Fruit fly (Drosophila melanogaster) whole organism, prepupa: ENCODE data around the gene CG2614.

Experiments
- Blimp-1 ChIP-seq: fragments of 200-800 bp; sonication (Bioruptor generic); optimal IDR thresholded peaks from 3 replicates; lab custom pipeline; 2017; ENCODE audit warnings: missing biosample characterization, missing genetic modification characterization, mild to moderate bottlenecking, moderate library complexity, missing genetic modification reagents
- CG10669 ChIP-seq: fragments of 200-800 bp; sonication (Bioruptor generic); optimal IDR thresholded peaks from 3 replicates; lab custom pipeline; 2018; ENCODE audit warnings: missing biosample characterization, mild to moderate bottlenecking, missing genetic modification characterization, moderate library complexity
- CG11294 ChIP-seq: fragments of 200-800 bp; sonication (Bioruptor generic); IDR thresholded peaks from 2 replicates; pipeline ENCODE4 v1.3.6; 2022; ENCODE audit warnings: missing biosample characterization, missing genetic modification characterization
- CG11762 ChIP-seq: fragments of 200-800 bp; sonication (Bioruptor generic); optimal IDR thresholded peaks from 3 replicates; lab custom pipeline; 2016; ENCODE audit warnings: missing biosample characterization, missing genetic modification characterization; ENCODE audit not compliant: insufficient read depth
- CG15336 ChIP-seq: fragments of 200-800 bp; sonication (Bioruptor generic); IDR thresholded peaks from 2 replicates; pipeline ENCODE4 v1.3.6; 2022; ENCODE audit warnings: missing biosample characterization, missing genetic modification characterization
- CG1621 ChIP-seq: fragments of 200-800 bp; sonication (Bioruptor generic); optimal IDR thresholded peaks from 3 replicates; lab custom pipeline; 2018; ENCODE audit warnings: missing biosample characterization, mild to moderate bottlenecking, missing genetic modification characterization
- CG16779 ChIP-seq: fragments of 200-800 bp; sonication (Bioruptor generic); optimal IDR thresholded peaks from 3 replicates; lab custom pipeline; 2017; ENCODE audit warnings: missing biosample characterization, mild to moderate bottlenecking, missing genetic modification characterization
- CG3032 ChIP-seq: fragments of 200-800 bp; optimal IDR thresholded peaks from 2 replicates; lab custom pipeline; 2019; ENCODE audit warnings: missing biosample characterization, mild to moderate bottlenecking, missing genetic modification characterization, moderate library complexity
- CG31627 ChIP-seq: fragments of 200-800 bp; sonication (Bioruptor generic); optimal IDR thresholded peaks from 3 replicates; lab custom pipeline; 2016; ENCODE audit warnings: missing biosample characterization, missing genetic modification characterization
- CG32006 ChIP-seq: fragments of 200-800 bp; sonication (Bioruptor generic); optimal IDR thresholded peaks from 3 replicates; lab custom pipeline; 2017; ENCODE audit warnings: missing biosample characterization, mild to moderate bottlenecking, missing genetic modification characterization
- CG34406 ChIP-seq: fragments of 200-800 bp; sonication (Bioruptor generic); optimal IDR thresholded peaks from 3 replicates; lab custom pipeline; 2016; ENCODE audit warnings: missing biosample characterization, missing genetic modification characterization
- CG3919 ChIP-seq: fragments of 200-800 bp; sonication (Bioruptor generic); optimal IDR thresholded peaks from 3 replicates; lab custom pipeline; 2016; ENCODE audit warnings: missing biosample characterization, missing genetic modification characterization
- CG4318 ChIP-seq: fragments of 200-800 bp; sonication (Bioruptor generic); optimal IDR thresholded peaks from 3 replicates; lab custom pipeline; 2017; ENCODE audit warnings: missing biosample characterization, mild to moderate bottlenecking, missing genetic modification characterization
- CG6163 ChIP-seq: fragments of 200-800 bp; sonication (Bioruptor generic); IDR thresholded peaks from 3 replicates; pipeline ENCODE4 v1.3.6; 2022; ENCODE audit warnings: missing biosample characterization, missing genetic modification characterization
- CG6276 ChIP-seq: fragments of 200-800 bp; sonication (Bioruptor generic); optimal IDR thresholded peaks from 2 replicates; lab custom pipeline; 2017; ENCODE audit warnings: missing biosample characterization, mild to moderate bottlenecking, missing genetic modification characterization
- CG6792 ChIP-seq: fragments of 200-800 bp; sonication (Bioruptor generic); optimal IDR thresholded peaks from 3 replicates; lab custom pipeline; 2016; ENCODE audit warnings: missing biosample characterization, missing genetic modification characterization
- CG6854 ChIP-seq: fragments of 200-800 bp; sonication (Bioruptor generic); optimal IDR thresholded peaks from 2 replicates; lab custom pipeline; 2017; ENCODE audit warnings: missing biosample characterization, mild to moderate bottlenecking, missing genetic modification characterization
- CG7368 ChIP-seq: fragments of 200-800 bp; sonication (Bioruptor generic); optimal IDR thresholded peaks from 3 replicates; lab custom pipeline; 2016; ENCODE audit warnings: missing biosample characterization, missing genetic modification characterization
- CG8119 ChIP-seq: fragments of 200-800 bp; sonication (Bioruptor generic); IDR thresholded peaks from 3 replicates; pipeline ENCODE4 v1.3.6; 2022; ENCODE audit warnings: missing biosample characterization, missing genetic modification characterization
- CG8319 ChIP-seq: fragments of 200-800 bp; sonication (Bioruptor generic); optimal IDR thresholded peaks from 3 replicates; lab custom pipeline; 2016; ENCODE audit warnings: missing biosample characterization, missing genetic modification characterization
- CG8632 ChIP-seq: fragments of 200-800 bp; sonication (Bioruptor generic); optimal IDR thresholded peaks from 3 replicates; lab custom pipeline; 2016; ENCODE audit warnings: missing biosample characterization, missing genetic modification characterization
- CG9139 ChIP-seq: fragments of 200-800 bp; sonication (Bioruptor generic); optimal IDR thresholded peaks from 3 replicates; lab custom pipeline; 2017; ENCODE audit warnings: missing biosample characterization, mild to moderate bottlenecking, missing genetic modification characterization
- Eip75B ChIP-seq: fragments of 200-800 bp; sonication (Bioruptor generic); optimal IDR thresholded peaks from 3 replicates; lab custom pipeline; 2016; ENCODE audit warnings: missing biosample characterization, missing genetic modification characterization
- Eip78C ChIP-seq: fragments of 200-800 bp; sonication (Bioruptor generic); peaks from one replicate; lab custom pipeline; 2016; ENCODE audit warnings: missing biosample characterization, missing genetic modification characterization
- Eip93F ChIP-seq: fragments of 200-800 bp; sonication (Bioruptor generic); optimal IDR thresholded peaks from 2 replicates; lab custom pipeline; 2016; ENCODE audit warnings: missing biosample characterization, mild to moderate bottlenecking, missing genetic modification characterization
- Ets96B ChIP-seq: fragments of 200-800 bp; optimal IDR thresholded peaks from 2 replicates; lab custom pipeline; 2019; ENCODE audit warnings: missing biosample characterization, mild to moderate bottlenecking, missing genetic modification characterization, moderate library complexity
- Gug ChIP-seq: fragments of 200-800 bp; sonication (Bioruptor generic); IDR thresholded peaks from 2 replicates; pipeline ENCODE4 v1.3.6; 2022; ENCODE audit warnings: missing biosample characterization, missing genetic modification characterization
- Hr38 ChIP-seq: sonication (Bioruptor generic); optimal IDR thresholded peaks from 2 replicates; lab custom pipeline; 2016; ENCODE audit warnings: missing biosample characterization, missing genetic modification characterization
- Hr39 ChIP-seq: fragments of 200-800 bp; sonication (Bioruptor generic); optimal IDR thresholded peaks from 2 replicates; lab custom pipeline; 2016; ENCODE audit warnings: missing biosample characterization, missing genetic modification characterization
- Hr4 ChIP-seq: fragments of 200-800 bp; sonication (Bioruptor generic); optimal IDR thresholded peaks from 3 replicates; lab custom pipeline; 2016; ENCODE audit warnings: missing biosample characterization, missing genetic modification characterization
- Lpt ChIP-seq: fragments of 200-800 bp; sonication (Bioruptor generic); optimal IDR thresholded peaks from 3 replicates; lab custom pipeline; 2016; ENCODE audit warnings: missing biosample characterization, missing genetic modification characterization
- OdsH ChIP-seq: fragments of 200-800 bp; sonication (Bioruptor generic); optimal IDR thresholded peaks from 3 replicates; lab custom pipeline; 2016; ENCODE audit warnings: missing biosample characterization, missing genetic modification characterization
- Smox ChIP-seq: fragments of 200-800 bp; sonication (Bioruptor generic); optimal IDR thresholded peaks from 3 replicates; lab custom pipeline; 2016; ENCODE audit warnings: missing biosample characterization, missing genetic modification characterization
- Sox102F ChIP-seq: fragments of 200-800 bp; sonication (Bioruptor generic); optimal IDR thresholded peaks from 2 replicates; lab custom pipeline; 2016; ENCODE audit warnings: missing biosample characterization, mild to moderate bottlenecking, missing genetic modification characterization
- Sox14 ChIP-seq: fragments of 200-800 bp; sonication (Bioruptor generic); optimal IDR thresholded peaks from 3 replicates; lab custom pipeline; 2016; ENCODE audit warnings: missing biosample characterization, missing genetic modification characterization
- Sox15 ChIP-seq: fragments of 200-800 bp; sonication (Bioruptor generic); optimal IDR thresholded peaks from 3 replicates; lab custom pipeline; 2016; ENCODE audit warnings: missing biosample characterization, missing genetic modification characterization
- achi ChIP-seq: fragments of 200-800 bp; sonication (Bioruptor generic); optimal IDR thresholded peaks from 3 replicates; lab custom pipeline; 2016; ENCODE audit warnings: missing biosample characterization, missing genetic modification characterization
- acj6 ChIP-seq: fragments of 200-800 bp; sonication (Bioruptor generic); optimal IDR thresholded peaks from 3 replicates; lab custom pipeline; 2016; ENCODE audit warnings: missing biosample characterization, missing genetic modification characterization
- dac ChIP-seq: fragments of 200-800 bp; sonication (Bioruptor generic); optimal IDR thresholded peaks from 2 replicates; lab custom pipeline; 2017; ENCODE audit warnings: missing biosample characterization, mild to moderate bottlenecking, missing genetic modification characterization
- eg ChIP-seq: fragments of 200-800 bp; sonication (Bioruptor generic); IDR thresholded peaks from 3 replicates; pipeline ENCODE4 v1.3.6; 2022; ENCODE audit warnings: missing biosample characterization, missing genetic modification characterization
- esn ChIP-seq: fragments of 200-800 bp; sonication (Bioruptor generic); optimal IDR thresholded peaks from 2 replicates; lab custom pipeline; 2016; ENCODE audit warnings: missing biosample characterization, mild to moderate bottlenecking, missing genetic modification characterization, moderate library complexity
- fd59A ChIP-seq: fragments of 200-800 bp; sonication (Bioruptor generic); optimal IDR thresholded peaks from 2 replicates; lab custom pipeline; 2017; ENCODE audit warnings: missing biosample characterization, mild to moderate bottlenecking, missing genetic modification characterization, missing genetic modification reagents
- fd85E ChIP-seq: fragments of 200-800 bp; sonication (Bioruptor generic); optimal IDR thresholded peaks from 3 replicates; lab custom pipeline; 2016; ENCODE audit warnings: missing biosample characterization, missing genetic modification characterization
- fkh ChIP-seq: fragments of 200-800 bp; sonication (Bioruptor generic); optimal IDR thresholded peaks from 3 replicates; lab custom pipeline; 2017; ENCODE audit warnings: missing biosample characterization, mild to moderate bottlenecking, missing genetic modification characterization, moderate library complexity
- lz ChIP-seq: fragments of 200-800 bp; sonication (Bioruptor generic); optimal IDR thresholded peaks from 3 replicates; lab custom pipeline; 2016; ENCODE audit warnings: missing biosample characterization, missing genetic modification characterization
- net ChIP-seq: fragments of 200-800 bp; sonication (Bioruptor generic); optimal IDR thresholded peaks from 3 replicates; lab custom pipeline; 2016; ENCODE audit warnings: missing biosample characterization, missing genetic modification characterization
- pdm3 ChIP-seq: fragments of 200-800 bp; sonication (Bioruptor generic); optimal IDR thresholded peaks from 3 replicates; lab custom pipeline; 2016; ENCODE audit warnings: missing biosample characterization, missing genetic modification characterization
- salr ChIP-seq, 2 experiments: fragments of 200-800 bp; sonication (Bioruptor generic); optimal IDR thresholded peaks; 3 replicates each; lab custom pipeline; 2016 to 2018; ENCODE audit warnings: missing biosample characterization in 2 of 2, missing genetic modification characterization in 2 of 2, mild to moderate bottlenecking in 1 of 2
- ss ChIP-seq, 2 experiments: fragments of 200-800 bp; sonication (Bioruptor generic); optimal IDR thresholded peaks; 2 replicates in 1 of 2; 3 replicates in 1 of 2; lab custom pipeline; 2017 to 2018; ENCODE audit warnings: mild to moderate bottlenecking in 2 of 2, missing biosample characterization in 2 of 2, missing genetic modification characterization in 2 of 2, moderate library complexity in 1 of 2
- svp ChIP-seq: fragments of 200-800 bp; sonication (Bioruptor generic); peaks from one replicate; lab custom pipeline; 2016; ENCODE audit warnings: missing biosample characterization, missing genetic modification characterization
- topi ChIP-seq: fragments of 200-800 bp; sonication (Bioruptor generic); optimal IDR thresholded peaks from 3 replicates; lab custom pipeline; 2016; ENCODE audit warnings: missing biosample characterization, missing genetic modification characterization
- vri ChIP-seq: fragments of 200-800 bp; sonication (Bioruptor generic); optimal IDR thresholded peaks from 3 replicates; lab custom pipeline; 2016; ENCODE audit warnings: missing biosample characterization, mild to moderate bottlenecking, missing genetic modification characterization

CG2614 gene

dm6 chr2L:20645394-20645869 is 10.8 kb upstream of the CG2614 start, which contains the start of the genes phr6-4 and CG2608:
Gene phr6-4 (minus strand): TSS chr2L:20645791.
Gene CG2608 (plus strand): TSS chr2L:20645822.
- TF ChIP-seq Gug (peak; percentile 88), CG11294 (GFP tag; lab: Robert Waterston, UW) (peak; percentile 85), vri (GFP tag; lab: Kevin White, UChicago) (peak; percentile 87), net (GFP tag; lab: Kevin White, UChicago) (peak; percentile 94), CG32006 (GFP tag; lab: Kevin White, UChicago) (peak; percentile 97), eg (GFP tag; lab: Robert Waterston, UW) (peak; percentile 87), CG9139 (GFP tag; lab: Kevin White, UChicago) (peak; percentile 89), Lpt (peak; percentile 91), Hr39 (GFP tag; lab: Kevin White, UChicago) (peak; percentile 93), topi (GFP tag; lab: Kevin White, UChicago) (peak; percentile 94), Eip75B (GFP tag; lab: Kevin White, UChicago) (peak; percentile 93), achi (GFP tag; lab: Kevin White, UChicago) (peak; percentile 94), svp (GFP tag; lab: Kevin White, UChicago) (peak; percentile 95), dac (GFP tag; lab: Kevin White, UChicago) (peak; percentile 87), Eip93F (peak; percentile 70), pdm3 (peak; percentile 95), esn (peak; percentile 96), Eip78C (peak; percentile 98), Hr38 (GFP tag; lab: Kevin White, UChicago) (no peak), fd85E (peak; percentile 76), Ets96B (tag; lab: Kevin White, UChicago) (peak; percentile 93), lz (GFP tag; lab: Kevin White, UChicago) (peak; percentile 95), Hr4 (peak; percentile 95), Blimp-1 (GFP tag; lab: Kevin White, UChicago) (peak; percentile 86), CG16779 (tag; lab: Kevin White, UChicago) (peak; percentile 89), CG11762 (GFP tag; lab: Kevin White, UChicago) (peak; percentile 89), ss (GFP tag; optimal IDR thresholded peaks at IDR 0.05; lab: Kevin White, UChicago) (peak in 1 of 2 experiments; percentile 94), CG1621 (tag; lab: Kevin White, UChicago) (peak; percentile 87), CG6854 (GFP tag; lab: Kevin White, UChicago) (peak; percentile 88), CG31627 (GFP tag; lab: Kevin White, UChicago) (peak; percentile 93), CG6792 (GFP tag; lab: Kevin White, UChicago) (peak; percentile 91), CG6163 (GFP tag; lab: Robert Waterston, UW) (peak; percentile 90), CG3032 (tag; lab: Kevin White, UChicago) (peak; percentile 95), OdsH (GFP tag; lab: Kevin White, UChicago) (peak; percentile 95), salr (GFP tag; optimal IDR thresholded peaks at IDR 0.05; lab: Kevin White, UChicago) (peak; percentile 81 to 95), Sox102F (GFP tag; lab: Kevin White, UChicago) (peak; percentile 91), CG4318 (GFP tag; lab: Kevin White, UChicago) (no peak), CG8119 (GFP tag; lab: Robert Waterston, UW) (peak; percentile 95), CG8319 (GFP tag; lab: Kevin White, UChicago) (peak; percentile 88), Sox15 (GFP tag; lab: Kevin White, UChicago) (peak; percentile 86), CG10669 (GFP tag; lab: Kevin White, UChicago) (peak; percentile 93), acj6 (GFP tag; lab: Kevin White, UChicago) (peak; percentile 95), fkh (GFP tag; lab: Kevin White, UChicago) (peak; percentile 89), Smox (GFP tag; lab: Kevin White, UChicago) (peak; percentile 93), CG6276 (no peak), CG3919 (GFP tag; lab: Kevin White, UChicago) (peak; percentile 94), CG34406 (GFP tag; lab: Kevin White, UChicago) (peak; percentile 92), fd59A (GFP tag; lab: Kevin White, UChicago) (peak; percentile 93), CG8632 (GFP tag; lab: Kevin White, UChicago) (peak; percentile 93), CG7368 (GFP tag; lab: Kevin White, UChicago) (peak; percentile 88), Sox14 (GFP tag; lab: Kevin White, UChicago) (peak; percentile 94), CG15336 (GFP tag; lab: Robert Waterston, UW) (peak; percentile 91)
